Fruit fly (Drosophila melanogaster): Measurements from ENCODE around the gene Ccdc39.

- TF ChIP-seq Nf-YC (tag; optimal IDR thresholded peaks at IDR 0.05), result no peak
- no peak for TF ChIP-seq CG7745 (tag; optimal IDR thresholded peaks at IDR 0.05)
- no peak for TF ChIP-seq Max (GFP tag; optimal IDR thresholded peaks at IDR 0.05)
- no peak for TF ChIP-seq Dfd (GFP tag; optimal IDR thresholded peaks at IDR 0.05)
- TF ChIP-seq CG14860 (GFP tag; IDR thresholded peaks at IDR 0.05; ENCODE audit: partially characterized antibody), result peak; percentile 76
- TF ChIP-seq fu2 (GFP tag; optimal IDR thresholded peaks at IDR 0.05), result no peak
Measured at dm6 chr3R:4731828-4732657, 52.5 kb downstream of the Ccdc39 start, which contains the start of gene Nep2.
